Fruit fly (Drosophila melanogaster) whole organism, embryonic: ENCODE data around the gene CG33543.

Experiments
- Adf1 ChIP-seq: fragments of 200-800 bp; sonication (Bioruptor generic); IDR thresholded peaks from 2 replicates; pipeline ENCODE4 v1.3.6; 2022; ENCODE audit warnings: missing biosample characterization, missing genetic modification characterization
- C15 ChIP-seq: fragments of 200-800 bp; sonication (Bioruptor generic); IDR thresholded peaks from 3 replicates; pipeline ENCODE4 v1.3.6; 2022; ENCODE audit warnings: missing biosample characterization, missing genetic modification characterization
- CG14014 ChIP-seq: fragments of 200-800 bp; sonication (Bioruptor generic); IDR thresholded peaks from 2 replicates; pipeline ENCODE4 v1.3.6; 2022; ENCODE audit warnings: missing biosample characterization, missing genetic modification characterization
- CG14860 ChIP-seq: fragments of 200-800 bp; sonication (Bioruptor generic); IDR thresholded peaks from 3 replicates; pipeline ENCODE4 v1.3.6; 2022; ENCODE audit warnings: missing biosample characterization, missing genetic modification characterization; ENCODE audit not compliant: partially characterized antibody
- CG1602 ChIP-seq: fragments of 200-800 bp; sonication (Bioruptor generic); optimal IDR thresholded peaks from 3 replicates; lab custom pipeline; 2016; ENCODE audit warnings: missing biosample characterization, missing genetic modification characterization
- CG1603 ChIP-seq: fragments of 200-800 bp; sonication (Bioruptor generic); optimal IDR thresholded peaks from 2 replicates; lab custom pipeline; 2019; ENCODE audit warnings: missing biosample characterization, mild to moderate bottlenecking, missing genetic modification characterization, moderate library complexity
- CG17568 ChIP-seq: fragments of 200-800 bp; sonication (Bioruptor generic); optimal IDR thresholded peaks from 2 replicates; lab custom pipeline; 2018; ENCODE audit warnings: missing biosample characterization, mild to moderate bottlenecking, missing genetic modification characterization, moderate library complexity
- CG18619 ChIP-seq: fragments of 200-800 bp; sonication (Bioruptor generic); optimal IDR thresholded peaks from 3 replicates; lab custom pipeline; 2017; ENCODE audit warnings: missing biosample characterization, mild to moderate bottlenecking, missing genetic modification characterization
- CG30020 ChIP-seq: fragments of 200-800 bp; optimal IDR thresholded peaks from 2 replicates; lab custom pipeline; 2019; ENCODE audit warnings: missing biosample characterization, mild to moderate bottlenecking, missing genetic modification characterization, moderate library complexity
- CG31365 ChIP-seq: fragments of 200-800 bp; sonication (Bioruptor generic); optimal IDR thresholded peaks from 2 replicates; lab custom pipeline; 2018; ENCODE audit warnings: missing biosample characterization, mild to moderate bottlenecking, missing genetic modification characterization
- CG3995 ChIP-seq: fragments of 200-800 bp; sonication (Bioruptor generic); optimal IDR thresholded peaks from 3 replicates; lab custom pipeline; 2016; ENCODE audit warnings: missing biosample characterization, missing genetic modification characterization
- CG6791 ChIP-seq: fragments of 200-800 bp; sonication (Bioruptor generic); IDR thresholded peaks from 3 replicates; pipeline ENCODE4 v1.3.6; 2022; ENCODE audit warnings: missing biosample characterization, missing genetic modification characterization; ENCODE audit not compliant: partially characterized antibody
- CG7745 ChIP-seq: fragments of 200-800 bp; sonication (Bioruptor generic); optimal IDR thresholded peaks from 2 replicates; lab custom pipeline; 2018; ENCODE audit warnings: missing biosample characterization, mild to moderate bottlenecking, missing genetic modification characterization, moderate library complexity
- CG9215 ChIP-seq: fragments of 200-800 bp; sonication (Bioruptor generic); IDR thresholded peaks from 2 replicates; pipeline ENCODE4 v1.3.6; 2022; ENCODE audit warnings: missing biosample characterization, missing genetic modification characterization
- CHES-1-like ChIP-seq: fragments of 200-800 bp; sonication (Bioruptor generic); optimal IDR thresholded peaks from 2 replicates; lab custom pipeline; 2016; ENCODE audit warnings: missing biosample characterization, missing genetic modification characterization
- CkIIα-i1 ChIP-seq: fragments of 200-800 bp; sonication (Bioruptor generic); IDR thresholded peaks from 2 replicates; pipeline ENCODE4 v1.3.6; 2022; ENCODE audit warnings: missing biosample characterization, missing genetic modification characterization
- Dad ChIP-seq: fragments of 200-800 bp; sonication (Bioruptor generic); optimal IDR thresholded peaks from 3 replicates; lab custom pipeline; 2016; ENCODE audit warnings: missing biosample characterization, missing genetic modification characterization
- Fer2 ChIP-seq: fragments of 200-800 bp; sonication (Bioruptor generic); optimal IDR thresholded peaks from 2 replicates; lab custom pipeline; 2018; ENCODE audit warnings: missing biosample characterization, mild to moderate bottlenecking, missing genetic modification characterization, moderate library complexity
- Fer3 ChIP-seq: fragments of 200-800 bp; sonication (Bioruptor generic); optimal IDR thresholded peaks from 2 replicates; lab custom pipeline; 2018; ENCODE audit warnings: missing biosample characterization, mild to moderate bottlenecking, missing genetic modification characterization, moderate library complexity
- HLH3B ChIP-seq: fragments of 200-800 bp; sonication (Bioruptor generic); IDR thresholded peaks from 2 replicates; pipeline ENCODE4 v1.3.6; 2022; ENCODE audit warnings: missing biosample characterization, missing genetic modification characterization
- Hr3 ChIP-seq: fragments of 200-800 bp; sonication (Bioruptor generic); optimal IDR thresholded peaks from 3 replicates; lab custom pipeline; 2016; ENCODE audit warnings: missing biosample characterization, missing genetic modification characterization
- Meics ChIP-seq: fragments of 200-800 bp; sonication (Bioruptor generic); optimal IDR thresholded peaks from 2 replicates; lab custom pipeline; 2017; ENCODE audit warnings: missing biosample characterization, mild to moderate bottlenecking, missing genetic modification characterization
- Nf-YA ChIP-seq: fragments of 200-800 bp; sonication (Bioruptor generic); IDR thresholded peaks from 2 replicates; pipeline ENCODE4 v1.3.6; 2022; ENCODE audit warnings: missing biosample characterization, missing genetic modification characterization
- Side ChIP-seq: fragments of 200-800 bp; sonication (Bioruptor generic); optimal IDR thresholded peaks from 2 replicates; lab custom pipeline; 2016; ENCODE audit warnings: missing biosample characterization, missing genetic modification characterization
- Ssrp ChIP-seq: fragments of 200-800 bp; sonication (Bioruptor generic); optimal IDR thresholded peaks from 2 replicates; lab custom pipeline; 2018; ENCODE audit warnings: missing biosample characterization, mild to moderate bottlenecking, missing genetic modification characterization, moderate library complexity
- Xbp1 ChIP-seq: fragments of 200-800 bp; sonication (Bioruptor generic); optimal IDR thresholded peaks from 3 replicates; lab custom pipeline; 2016; ENCODE audit warnings: missing biosample characterization, mild to moderate bottlenecking, missing genetic modification characterization
- ap ChIP-seq: fragments of 200-800 bp; sonication (Bioruptor generic); IDR thresholded peaks from 2 replicates; pipeline ENCODE4 v1.3.6; 2022; ENCODE audit warnings: missing biosample characterization, missing genetic modification characterization
- ci ChIP-seq: fragments of 200-800 bp; sonication (Bioruptor generic); IDR thresholded peaks from 3 replicates; pipeline ENCODE4 v1.3.6; 2022; ENCODE audit warnings: missing biosample characterization, missing genetic modification characterization
- dmrt11E ChIP-seq: fragments of 200-800 bp; sonication (Bioruptor generic); optimal IDR thresholded peaks from 3 replicates; lab custom pipeline; 2018; ENCODE audit warnings: missing biosample characterization, mild to moderate bottlenecking, missing genetic modification characterization, moderate library complexity
- ems ChIP-seq: fragments of 200-800 bp; sonication (Bioruptor generic); optimal IDR thresholded peaks from 3 replicates; lab custom pipeline; 2016; ENCODE audit warnings: missing biosample characterization, missing genetic modification characterization
- eve ChIP-seq, 2 experiments: fragments of >200 bp; optimal IDR thresholded peaks; 2 replicates each; lab custom pipeline; 2017; ENCODE audit warnings: missing biosample characterization in 2 of 2, missing genetic modification characterization in 2 of 2
- hb ChIP-seq: fragments of 200-800 bp; sonication (Bioruptor generic); IDR thresholded peaks from 3 replicates; pipeline ENCODE4 v1.3.6; 2022; ENCODE audit warnings: missing biosample characterization, missing genetic modification characterization; ENCODE audit not compliant: partially characterized antibody
- jumu ChIP-seq: fragments of 200-800 bp; sonication (Bioruptor generic); optimal IDR thresholded peaks from 3 replicates; lab custom pipeline; 2016; ENCODE audit warnings: missing biosample characterization, missing genetic modification characterization
- knrl ChIP-seq: fragments of 200-800 bp; sonication (Bioruptor generic); IDR thresholded peaks from 3 replicates; pipeline ENCODE4 v1.3.6; 2022; ENCODE audit warnings: missing biosample characterization, missing genetic modification characterization; ENCODE audit not compliant: partially characterized antibody
- luna ChIP-seq: fragments of 200-800 bp; sonication (Bioruptor generic); optimal IDR thresholded peaks from 2 replicates; lab custom pipeline; 2016; ENCODE audit warnings: missing biosample characterization, missing genetic modification characterization
- nom ChIP-seq: fragments of 200-800 bp; sonication (Bioruptor generic); optimal IDR thresholded peaks from 2 replicates; lab custom pipeline; 2017; ENCODE audit warnings: missing biosample characterization, missing genetic modification characterization, mild to moderate bottlenecking, moderate library complexity, missing genetic modification reagents
- pfk ChIP-seq: fragments of 200-800 bp; sonication (Bioruptor generic); optimal IDR thresholded peaks from 2 replicates; lab custom pipeline; 2018; ENCODE audit warnings: missing biosample characterization, mild to moderate bottlenecking, missing genetic modification characterization, moderate library complexity
- ro ChIP-seq: fragments of 200-800 bp; sonication (Bioruptor generic); IDR thresholded peaks from 2 replicates; pipeline ENCODE4 v1.3.6; 2022; ENCODE audit warnings: missing biosample characterization, missing genetic modification characterization
- sens ChIP-seq: fragments of 200-800 bp; sonication (Bioruptor generic); peaks from one replicate; lab custom pipeline; 2016; ENCODE audit warnings: missing biosample characterization, missing genetic modification characterization
- sens-2 ChIP-seq: fragments of 200-800 bp; sonication (Bioruptor generic); IDR thresholded peaks from 2 replicates; pipeline ENCODE4 v1.3.6; 2022; ENCODE audit warnings: missing biosample characterization, missing genetic modification characterization
- sna ChIP-seq: fragments of 200-800 bp; sonication (Bioruptor generic); IDR thresholded peaks from 2 replicates; pipeline ENCODE4 v1.3.6; 2022; ENCODE audit warnings: missing biosample characterization, missing genetic modification characterization; ENCODE audit not compliant: partially characterized antibody
- so ChIP-seq: fragments of 200-800 bp; sonication (Bioruptor generic); IDR thresholded peaks from 3 replicates; pipeline ENCODE4 v1.3.6; 2022; ENCODE audit warnings: missing biosample characterization, missing genetic modification characterization
- tin ChIP-seq: fragments of 200-800 bp; sonication (Bioruptor generic); optimal IDR thresholded peaks from 3 replicates; lab custom pipeline; 2016; ENCODE audit warnings: missing biosample characterization, missing genetic modification characterization
- vnd ChIP-seq: fragments of 200-800 bp; sonication (Bioruptor generic); IDR thresholded peaks from 3 replicates; pipeline ENCODE4 v1.3.6; 2022; ENCODE audit warnings: missing biosample characterization, missing genetic modification characterization; ENCODE audit not compliant: partially characterized antibody
- vvl ChIP-seq: fragments of 200-800 bp; sonication (Bioruptor generic); IDR thresholded peaks from 2 replicates; pipeline ENCODE4 v1.3.6; 2022; ENCODE audit warnings: missing biosample characterization, missing genetic modification characterization
- zen2 ChIP-seq: fragments of 200-800 bp; sonication (Bioruptor generic); IDR thresholded peaks from 3 replicates; pipeline ENCODE4 v1.3.6; 2022; ENCODE audit warnings: missing biosample characterization, missing genetic modification characterization; ENCODE audit not compliant: partially characterized antibody
- zfh1 ChIP-seq: fragments of 200-800 bp; sonication (Bioruptor generic); IDR thresholded peaks from 3 replicates; pipeline ENCODE4 v1.3.6; 2022; ENCODE audit warnings: missing biosample characterization, missing genetic modification characterization

CG33543 gene

dm6 chr2L:1981726-1982367, 24.3 kb downstream of the CG33543 start, which contains the start of gene CG7289 (continued):
- TF ChIP-seq hb, result peak; percentile 54; the same call in 1 of the 3 replicates
- TF ChIP-seq sens, result peak; percentile 80
- peak; percentile 81 for TF ChIP-seq CG6791 (GFP tag; lab: Robert Waterston, UW)
- TF ChIP-seq CG1603 (tag; lab: Kevin White, UChicago), result peak; percentile 25
- TF ChIP-seq Xbp1 (GFP tag; lab: Kevin White, UChicago), result peak; percentile 25
- TF ChIP-seq knrl, result peak; percentile 54; the same call in 2 of the 3 replicates
- no peak for TF ChIP-seq Fer3 (tag; lab: Kevin White, UChicago)
- 0 out of 3 replicates have a peak, but pooled peaks have one; percentile 9 for TF ChIP-seq ci (GFP tag; lab: Robert Waterston, UW)
- no peak for TF ChIP-seq Side (GFP tag; lab: Kevin White, UChicago)
- no peak for TF ChIP-seq sens-2 (GFP tag; lab: Robert Waterston, UW)
- peak; percentile 11; the same call in 1 of the 3 replicates for TF ChIP-seq vnd (GFP tag; lab: Robert Waterston, UW)
- TF ChIP-seq tin (GFP tag; lab: Kevin White, UChicago), result peak; percentile 8
- TF ChIP-seq CG14860 (GFP tag; lab: Robert Waterston, UW), result peak; percentile 55; the same call in 2 of the 3 replicates
- TF ChIP-seq, all 482 proteins: peak for 75

dm6 chr2L:1980708-1981339, 25.3 kb downstream of the CG33543 start, which contains the start of the genes CG15356 and CG15362:
Gene CG15356, minus strand, starts transcription at chr2L:1980755.
Gene CG15362, plus strand, starts transcription at chr2L:1981176.
- TF ChIP-seq ap (GFP tag; lab: Robert Waterston, UW) (no peak), zen2 (peak; percentile 98), luna (GFP tag; lab: Kevin White, UChicago) (no peak), Adf1 (GFP tag; lab: Robert Waterston, UW) (peak; percentile 25; the same call in 1 of the 2 replicates), dmrt11E (tag; lab: Kevin White, UChicago) (peak; percentile 24), Meics (GFP tag; lab: Kevin White, UChicago) (peak; percentile 56), tin (GFP tag; lab: Kevin White, UChicago) (peak; percentile 5), so (no peak), Hr3 (GFP tag; lab: Kevin White, UChicago) (peak; percentile 39), CHES-1-like (GFP tag; lab: Kevin White, UChicago) (no peak), CG30020 (tag; lab: Kevin White, UChicago) (peak; percentile 38), eve (GFP tag; optimal IDR thresholded peaks at IDR 0.05; lab: Kevin White, UChicago) (no peak), CG3995 (GFP tag; lab: Kevin White, UChicago) (peak; percentile 88), vvl (GFP tag; lab: Robert Waterston, UW) (peak; percentile 67), CG18619 (GFP tag; lab: Kevin White, UChicago) (peak; percentile 38), zfh1 (no peak), HLH3B (GFP tag; lab: Robert Waterston, UW) (no peak), CG7745 (tag; lab: Kevin White, UChicago) (no peak), CG31365 (tag; lab: Kevin White, UChicago) (no peak), CG14014 (GFP tag; lab: Robert Waterston, UW) (no peak), CG17568 (GFP tag; lab: Kevin White, UChicago) (no peak), Ssrp (tag; lab: Kevin White, UChicago) (no peak), pfk (GFP tag; lab: Kevin White, UChicago) (no peak), Fer2 (peak; percentile 8), CG9215 (GFP tag; lab: Robert Waterston, UW) (peak; percentile 20; the same call in 1 of the 2 replicates), C15 (GFP tag; lab: Robert Waterston, UW) (no peak), Dad (GFP tag; lab: Kevin White, UChicago) (no peak), ro (no peak), nom (GFP tag; lab: Kevin White, UChicago) (no peak), CG1603 (tag; lab: Kevin White, UChicago) (peak; percentile 71), CkIIα-i1 (GFP tag; lab: Robert Waterston, UW) (no peak), ems (peak; percentile 6), CG14860 (GFP tag; lab: Robert Waterston, UW) (peak; percentile 98), sna (peak; percentile 97), jumu (GFP tag; lab: Kevin White, UChicago) (no peak), Nf-YA (GFP tag; lab: Robert Waterston, UW) (no peak), CG1602 (peak; percentile 2)
